Worm (Caenorhabditis elegans): Measurements from ENCODE around the gene B0244.5.

DNA sequence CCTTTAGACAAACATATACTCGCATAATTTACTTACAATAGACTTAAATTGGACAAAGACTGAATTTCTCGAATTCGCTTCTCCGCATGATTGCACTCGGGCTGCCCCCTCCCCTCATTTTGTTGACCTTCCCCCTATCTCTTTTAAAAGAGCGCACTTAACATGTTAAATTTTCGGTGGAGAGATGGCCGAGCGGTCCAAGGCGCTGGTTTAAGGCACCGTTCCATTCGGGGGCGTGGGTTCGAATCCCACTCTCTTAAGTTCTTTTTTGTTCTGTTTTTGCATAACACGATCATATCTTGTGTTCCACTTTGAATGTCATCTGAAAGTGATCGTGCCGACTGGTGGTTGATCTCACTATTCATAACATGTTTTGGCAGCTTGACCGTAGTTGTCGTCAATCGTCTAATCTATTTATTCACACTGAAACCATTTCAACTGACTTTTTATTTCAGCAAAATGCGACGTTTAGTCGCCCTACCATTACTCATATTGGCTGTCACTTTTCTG is 25.1 kb downstream of the B0244.5 start, which contains the start of gene cutl-23:
- no peak for TF ChIP-seq sdz-38 (tag; optimal IDR thresholded peaks at IDR 0.05)
- TF ChIP-seq lin-26 (GFP tag; IDR thresholded peaks at IDR 0.05) = peak; percentile 90

Data from whole organism, young adult.